Worm (Caenorhabditis elegans) whole organism, L3 larva: ENCODE measurements around the gene C49H3.3.
A peak's percentile ranks its signal among the peaks of the same experiment; 100 is the strongest.

Source experiments
- R02D3.7 ChIP-seq: fragments of 150-350 bp; optimal IDR thresholded peaks from 2 replicates; lab custom pipeline; 2014; ENCODE audit warnings: missing biosample characterization, missing genetic modification characterization
- ZK546.5 ChIP-seq: sonication (generic microtip); optimal IDR thresholded peaks from 2 replicates; lab custom pipeline; 2017; ENCODE audit warnings: missing biosample characterization, missing genetic modification characterization
- aly-2 ChIP-seq: fragments of 150-350 bp; optimal IDR thresholded peaks from 2 replicates; lab custom pipeline; 2014; ENCODE audit warnings: missing biosample characterization, missing genetic modification characterization
- ceh-28 ChIP-seq: fragments of 150-350 bp; optimal IDR thresholded peaks from 2 replicates; lab custom pipeline; 2014; ENCODE audit warnings: missing biosample characterization, missing genetic modification reagents, missing genetic modification characterization
- elt-2 ChIP-seq: sonication (generic microtip); optimal IDR thresholded peaks from 2 replicates; lab custom pipeline; 2016; ENCODE audit warnings: missing genetic modification reagents, mild to moderate bottlenecking, missing genetic modification characterization, missing compliant biosample characterization
- elt-3 ChIP-seq, 3 experiments: fragments of 150-350 bp in 1 of 3; sonication (generic microtip) in 2 of 3; optimal IDR thresholded peaks; 2 replicates in 2 of 3; 4 replicates in 1 of 3; lab custom pipeline; 2014 to 2017; ENCODE audit warnings: missing biosample characterization in 3 of 3, missing genetic modification characterization in 3 of 3
- fkh-2 ChIP-seq: fragments of 150-350 bp; optimal IDR thresholded peaks from 2 replicates; lab custom pipeline; 2014; ENCODE audit warnings: missing biosample characterization, missing genetic modification reagents, missing genetic modification characterization
- fos-1 ChIP-seq: fragments of 150-350 bp; optimal IDR thresholded peaks from 2 replicates; lab custom pipeline; 2014; ENCODE audit warnings: missing biosample characterization, missing genetic modification characterization
- hmg-11 ChIP-seq: sonication (generic microtip); optimal IDR thresholded peaks from 2 replicates; lab custom pipeline; 2016; ENCODE audit warnings: missing genetic modification characterization, missing compliant biosample characterization
- lin-15B ChIP-seq: fragments of 150-350 bp; optimal IDR thresholded peaks from 2 replicates; lab custom pipeline; 2014; ENCODE audit warnings: missing biosample characterization, missing genetic modification characterization
- lin-39 ChIP-seq: fragments of 150-350 bp; optimal IDR thresholded peaks from 2 replicates; lab custom pipeline; 2018; ENCODE audit warnings: missing biosample characterization, missing genetic modification reagents, missing genetic modification characterization
- lsy-12 ChIP-seq: sonication (generic microtip); optimal IDR thresholded peaks from 2 replicates; lab custom pipeline; 2016; ENCODE audit warnings: mild to moderate bottlenecking, missing genetic modification characterization, missing compliant biosample characterization
- mdl-1 ChIP-seq: fragments of 150-350 bp; optimal IDR thresholded peaks from 2 replicates; lab custom pipeline; 2014; ENCODE audit warnings: missing biosample characterization, missing genetic modification characterization
- mml-1 ChIP-seq: fragments of 150-350 bp; sonication (generic microtip); optimal IDR thresholded peaks from 3 replicates; lab custom pipeline; 2014; ENCODE audit warnings: missing biosample characterization, missing genetic modification characterization
- nfya-1 ChIP-seq: sonication (generic microtip); optimal IDR thresholded peaks from 2 replicates; lab custom pipeline; 2017; ENCODE audit warnings: missing genetic modification characterization, mild to moderate bottlenecking, missing compliant biosample characterization, antibody characterized with exemption, moderate library complexity; ENCODE audit not compliant: insufficient read depth
- nhr-12 ChIP-seq: fragments of 150-350 bp; optimal IDR thresholded peaks from 2 replicates; lab custom pipeline; 2014; ENCODE audit warnings: missing biosample characterization, missing genetic modification characterization
- nhr-23 ChIP-seq: fragments of 150-350 bp; optimal IDR thresholded peaks from 2 replicates; lab custom pipeline; 2014; ENCODE audit warnings: missing biosample characterization, missing genetic modification reagents, missing genetic modification characterization
- nhr-237 ChIP-seq: fragments of 150-350 bp; optimal IDR thresholded peaks from 2 replicates; lab custom pipeline; 2014; ENCODE audit warnings: missing biosample characterization, missing genetic modification characterization
- nhr-43 ChIP-seq: sonication (generic microtip); optimal IDR thresholded peaks from 2 replicates; lab custom pipeline; 2016; ENCODE audit warnings: mild to moderate bottlenecking, missing genetic modification characterization, missing compliant biosample characterization; ENCODE audit not compliant: poor library complexity, severe bottlenecking
- nhr-76 ChIP-seq: fragments of 150-350 bp; sonication (generic microtip); optimal IDR thresholded peaks from 5 replicates; lab custom pipeline; 2014; ENCODE audit warnings: missing biosample characterization, missing genetic modification characterization
- pha-4 ChIP-seq: fragments of 150-350 bp; optimal IDR thresholded peaks from 2 replicates; lab custom pipeline; 2014; ENCODE audit warnings: missing biosample characterization, missing genetic modification reagents, missing genetic modification characterization
- skn-1 ChIP-seq: fragments of 150-350 bp; optimal IDR thresholded peaks from 2 replicates; lab custom pipeline; 2014; ENCODE audit warnings: missing biosample characterization, missing genetic modification characterization
- snpc-4 ChIP-seq: fragments of 150-350 bp; optimal IDR thresholded peaks from 2 replicates; lab custom pipeline; 2014; ENCODE audit warnings: missing biosample characterization, missing genetic modification characterization
- tbx-2 ChIP-seq: sonication (generic microtip); optimal IDR thresholded peaks from 2 replicates; lab custom pipeline; 2016; ENCODE audit warnings: mild to moderate bottlenecking, missing genetic modification characterization, missing compliant biosample characterization
- unc-39 ChIP-seq: sonication (generic microtip); optimal IDR thresholded peaks from 4 replicates; lab custom pipeline; 2017; ENCODE audit warnings: missing biosample characterization, missing genetic modification characterization
- ztf-11 ChIP-seq: fragments of 150-350 bp; optimal IDR thresholded peaks from 2 replicates; lab custom pipeline; 2014; ENCODE audit warnings: missing biosample characterization, missing genetic modification characterization
- ztf-4 ChIP-seq: fragments of 150-350 bp; optimal IDR thresholded peaks from 2 replicates; lab custom pipeline; 2014; ENCODE audit warnings: missing biosample characterization, missing genetic modification characterization

Gene C49H3.3

DNA sequence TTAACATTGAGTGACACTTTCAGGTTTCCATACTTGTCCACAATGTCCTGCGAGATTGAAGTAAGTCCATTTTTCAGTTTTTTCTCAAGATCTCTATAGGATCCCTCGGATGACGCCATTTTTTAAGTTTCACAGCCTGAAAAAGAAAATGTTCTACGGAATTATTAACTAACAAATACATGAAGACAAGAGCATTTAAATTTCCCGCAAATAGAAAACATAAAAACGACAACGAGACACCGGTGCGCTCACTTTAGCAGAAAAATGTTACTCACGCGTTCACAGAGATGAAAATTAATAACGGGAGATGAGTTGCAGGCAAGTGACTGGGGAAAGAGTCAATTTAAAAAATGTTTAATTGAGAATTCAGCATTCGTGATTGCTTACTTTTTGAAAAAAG, 22.3 kb downstream of the C49H3.3 start, which contains the start of gene czw-1:
TSS of gene czw-1 (minus strand) at position 369 of the 400 bp plus-strand sequence.
- TF ChIP-seq tbx-2 (no peak), fos-1 (tag; lab: Kevin White, UChicago) (no peak), fkh-2 (tag; lab: Kevin White, UChicago) (no peak), ztf-4 (tag; lab: Kevin White, UChicago) (no peak), unc-39 (no peak), nhr-12 (tag; lab: Kevin White, UChicago) (no peak), aly-2 (tag; lab: Kevin White, UChicago) (no peak), ZK546.5 (tag; lab: Kevin White, UChicago) (no peak), elt-3 (tag; optimal IDR thresholded peaks at IDR 0.05; lab: Kevin White, UChicago) (no peak), R02D3.7 (tag; lab: Kevin White, UChicago) (no peak), nhr-237 (tag; lab: Kevin White, UChicago) (no peak), lsy-12 (tag; lab: Kevin White, UChicago) (no peak)

DNA sequence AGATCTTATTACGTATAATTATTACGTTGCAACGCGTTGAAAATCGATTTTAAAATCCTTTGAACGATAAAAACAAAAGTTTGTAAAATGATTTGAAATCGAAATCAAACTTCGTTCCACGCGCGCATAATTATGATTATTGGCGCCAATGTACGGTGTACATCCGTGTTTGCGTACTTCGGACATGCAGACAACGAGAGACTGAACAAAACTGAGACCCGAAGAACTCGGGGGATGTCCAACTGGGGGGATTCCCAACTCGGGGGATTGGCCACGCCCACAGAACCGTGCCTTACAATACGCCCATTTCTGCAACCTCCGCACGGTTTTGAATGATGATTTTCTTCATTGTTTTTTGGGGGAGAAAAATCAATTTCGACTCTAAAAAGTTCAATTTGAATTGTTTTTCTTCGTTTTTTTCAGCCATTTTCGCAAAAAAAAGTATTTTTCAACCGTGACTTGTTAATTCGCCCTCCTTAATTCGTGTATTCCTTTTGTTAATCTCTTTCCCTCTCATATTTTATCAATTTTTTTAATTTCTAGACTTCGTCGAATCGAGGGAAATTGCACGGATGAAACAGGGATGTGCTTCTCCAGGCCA, 22.8 kb downstream of the C49H3.3 start, which contains the start of gene F20D12.12:
TSS of gene F20D12.12 (plus strand) at position 542 of the 601 bp plus-strand sequence.
- TF ChIP-seq nhr-43 = peak; percentile 7
- TF ChIP-seq lin-39 (tag; lab: Kevin White, UChicago) = peak; percentile 66
- TF ChIP-seq snpc-4 (tag; lab: Kevin White, UChicago) = peak; percentile 19
- peak; percentile 56 for TF ChIP-seq hmg-11 (tag; lab: Kevin White, UChicago)
- peak; percentile 69 for TF ChIP-seq lin-15B
- TF ChIP-seq lsy-12 (tag; lab: Kevin White, UChicago) = peak; percentile 57
- peak; percentile 85 for TF ChIP-seq nfya-1 (tag; lab: Kevin White, UChicago)
- peak; percentile 52 for TF ChIP-seq elt-2 (tag; lab: Kevin White, UChicago)
- peak; percentile 66 for TF ChIP-seq pha-4 (tag; lab: Kevin White, UChicago)
- TF ChIP-seq nhr-23 (tag; lab: Kevin White, UChicago) = peak; percentile 67

DNA sequence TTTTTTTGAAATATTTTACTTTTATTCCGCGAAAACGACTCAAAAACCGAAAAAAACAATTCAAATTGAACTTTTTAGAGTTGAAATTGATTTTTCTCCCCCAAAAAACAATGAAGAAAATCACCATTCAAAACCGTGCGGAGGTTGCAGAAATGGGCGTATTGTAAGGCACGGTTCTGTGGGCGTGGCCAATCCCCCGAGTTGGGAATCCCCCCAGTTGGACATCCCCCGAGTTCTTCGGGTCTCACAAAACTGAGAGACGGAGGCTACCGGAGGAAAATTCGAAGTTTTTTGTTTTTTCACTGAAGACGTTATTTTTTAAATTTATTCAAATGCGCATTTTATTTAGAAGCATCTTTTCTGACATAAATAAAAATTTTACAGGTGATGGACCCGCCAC, 24.1 kb downstream of the C49H3.3 start, which contains the start of gene mcm-3AP:
TSS of gene mcm-3AP (plus strand) at position 383 of the 400 bp plus-strand sequence.
- TF ChIP-seq hmg-11 (tag; lab: Kevin White, UChicago) = peak; percentile 13
- TF ChIP-seq nfya-1 (tag; lab: Kevin White, UChicago) = peak; percentile 58
- peak; percentile 26 for TF ChIP-seq elt-2 (tag; lab: Kevin White, UChicago)

DNA sequence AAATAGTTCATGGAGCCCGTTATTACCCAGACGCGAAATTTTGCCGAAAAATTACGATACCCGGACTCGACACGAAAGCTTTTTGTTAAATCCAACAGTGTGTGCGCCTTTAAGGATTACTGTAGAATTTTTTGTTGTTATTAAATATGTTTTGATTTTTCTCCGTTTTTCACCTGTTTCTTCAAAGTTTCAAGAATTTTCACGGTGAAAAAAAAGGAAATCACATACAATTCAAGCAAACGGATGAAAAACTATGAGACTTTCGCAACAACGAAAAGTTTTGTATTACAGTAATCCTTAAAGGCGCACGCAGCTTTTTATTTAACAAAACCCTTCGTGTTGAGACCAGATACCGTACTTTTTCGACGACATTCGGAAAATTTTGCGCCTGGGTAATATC, 29.9 kb downstream of the C49H3.3 start:
- no peak for TF ChIP-seq mml-1
- no peak for TF ChIP-seq ceh-28 (tag; lab: Kevin White, UChicago)
- TF ChIP-seq snpc-4 (tag; lab: Kevin White, UChicago) = no peak
- TF ChIP-seq pha-4 (tag; lab: Kevin White, UChicago) = no peak
- TF ChIP-seq nhr-76 (tag; lab: Kevin White, UChicago) = no peak
- TF ChIP-seq ztf-11 (tag; lab: Kevin White, UChicago) = no peak
- no peak for TF ChIP-seq fkh-2 (tag; lab: Kevin White, UChicago)

DNA sequence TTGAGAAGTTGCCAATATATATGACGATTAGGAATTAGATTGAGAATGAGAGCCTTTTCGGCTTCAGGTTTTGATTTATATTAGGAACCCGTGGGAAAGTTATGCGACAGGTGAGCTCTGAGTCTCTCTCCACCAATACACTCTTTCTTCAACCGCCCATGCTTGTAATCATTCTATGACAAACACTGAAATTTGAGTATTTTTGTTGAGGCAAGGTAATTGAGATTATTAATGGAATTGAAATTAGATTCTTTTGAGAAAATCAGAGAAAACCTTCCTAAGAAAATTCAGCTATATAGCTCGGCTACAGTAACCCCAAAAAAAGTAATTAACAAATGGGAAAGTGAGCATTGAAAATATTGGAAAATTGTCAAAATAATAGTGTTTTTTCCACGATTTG, 31.7 kb downstream of the C49H3.3 start, which contains the start of gene ceh-19:
TSS of gene ceh-19 (minus strand) at position 101 of the 400 bp plus-strand sequence.
- TF ChIP-seq nhr-43 (no peak), mdl-1 (no peak)

DNA sequence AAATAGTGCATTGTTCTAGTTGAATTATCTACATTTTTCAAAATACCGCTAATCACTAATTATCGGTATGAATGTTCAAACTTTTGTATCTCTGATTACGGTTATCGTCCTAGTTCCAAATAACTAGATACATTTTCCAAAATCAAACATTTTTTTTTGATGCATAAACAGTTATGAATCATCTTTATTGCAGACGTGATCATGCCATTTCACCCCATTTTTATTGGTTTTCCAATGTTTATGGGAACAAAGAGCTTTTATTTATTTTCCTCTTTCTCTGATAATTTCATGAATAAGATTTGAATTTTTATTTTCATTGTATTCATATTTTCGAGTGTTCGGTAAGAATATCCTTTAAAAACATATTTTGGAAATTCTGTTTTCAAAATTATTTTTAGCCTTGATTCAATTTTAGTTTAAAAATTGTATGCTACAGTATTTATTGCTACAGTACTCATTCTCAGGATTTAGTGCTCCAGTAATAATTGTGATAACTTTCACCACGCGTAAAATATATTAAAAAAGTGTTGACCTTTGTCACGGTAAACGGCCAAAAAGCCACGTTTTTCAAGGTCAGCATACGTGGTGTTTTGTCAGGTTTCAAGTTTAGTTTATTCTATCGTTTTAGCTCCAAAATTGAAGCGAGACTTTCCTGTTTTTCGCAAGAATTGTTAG, 32.6 kb downstream of the C49H3.3 start, which contains the start of gene csr-1:
TSS of gene csr-1 (plus strand) at position 625 of the 675 bp plus-strand sequence.
- TF ChIP-seq skn-1 (tag; lab: Kevin White, UChicago) = no peak
- peak; percentile 22 for TF ChIP-seq elt-2 (tag; lab: Kevin White, UChicago)
